Fruit fly (Drosophila melanogaster) whole organism, wandering third instar larva: ENCODE measurements around the gene Spn28Da.
A peak's percentile ranks its signal among the peaks of the same experiment; 100 is the strongest.

Experiments used
- Abd-B ChIP-seq: fragments of >200 bp; optimal IDR thresholded peaks from 2 replicates; lab custom pipeline; 2017; ENCODE audit warnings: missing biosample characterization, missing genetic modification characterization
- CG32264 ChIP-seq: fragments of 200-800 bp; sonication (Bioruptor generic); optimal IDR thresholded peaks from 2 replicates; lab custom pipeline; 2016; ENCODE audit warnings: missing biosample characterization, missing genetic modification characterization
- CG9705 ChIP-seq: fragments of 200-800 bp; sonication (Bioruptor generic); optimal IDR thresholded peaks from 2 replicates; lab custom pipeline; 2018; ENCODE audit warnings: missing biosample characterization, mild to moderate bottlenecking, missing genetic modification characterization
- CrebA ChIP-seq: fragments of 200-800 bp; sonication (Bioruptor generic); optimal IDR thresholded peaks from 2 replicates; lab custom pipeline; 2016; ENCODE audit warnings: missing biosample characterization, mild to moderate bottlenecking, missing genetic modification characterization, borderline replicate concordance
- Dfd ChIP-seq: fragments of >200 bp; optimal IDR thresholded peaks from 2 replicates; lab custom pipeline; 2017; ENCODE audit warnings: missing biosample characterization, missing genetic modification characterization
- Dif ChIP-seq: fragments of 200-275, 200-300 bp; sonication (Bioruptor generic); optimal IDR thresholded peaks from 2 replicates; lab custom pipeline; 2018; ENCODE audit warnings: missing biosample characterization, missing genetic modification characterization; ENCODE audit not compliant: partially characterized antibody
- GATAd ChIP-seq: sonication (Bioruptor generic); optimal IDR thresholded peaks from 2 replicates; lab custom pipeline; 2016; ENCODE audit warnings: missing biosample characterization, missing genetic modification characterization
- HLH106 ChIP-seq: fragments of 200-800 bp; optimal IDR thresholded peaks from 3 replicates; lab custom pipeline; 2019; ENCODE audit warnings: missing biosample characterization, mild to moderate bottlenecking, missing genetic modification characterization, moderate library complexity
- Hnf4 ChIP-seq: fragments of 200-800 bp; sonication (Bioruptor generic); optimal IDR thresholded peaks from 2 replicates; lab custom pipeline; 2016; ENCODE audit warnings: missing biosample characterization, mild to moderate bottlenecking, missing genetic modification characterization
- Hr78 ChIP-seq: fragments of >200 bp; optimal IDR thresholded peaks from 2 replicates; lab custom pipeline; 2017; ENCODE audit warnings: missing biosample characterization, missing genetic modification characterization
- Hr83 ChIP-seq: fragments of 200-300 bp; sonication (Bioruptor generic); optimal IDR thresholded peaks from 2 replicates; lab custom pipeline; 2016; ENCODE audit warnings: missing biosample characterization, mild to moderate bottlenecking, missing genetic modification characterization, moderate library complexity; ENCODE audit not compliant: poor library complexity, severe bottlenecking
- Jra ChIP-seq: sonication (Bioruptor generic); optimal IDR thresholded peaks from 2 replicates; lab custom pipeline; 2016; ENCODE audit warnings: missing biosample characterization, missing genetic modification characterization
- Mio ChIP-seq: sonication (Bioruptor generic); optimal IDR thresholded peaks from 2 replicates; lab custom pipeline; 2016; ENCODE audit warnings: missing biosample characterization, missing genetic modification characterization
- Myc ChIP-seq: fragments of >200 bp; optimal IDR thresholded peaks from 2 replicates; lab custom pipeline; 2017
- N ChIP-seq: fragments of >200 bp; optimal IDR thresholded peaks from 2 replicates; lab custom pipeline; 2018; ENCODE audit warnings: missing biosample characterization, missing external identifiers, missing genetic modification characterization
- OdsH ChIP-seq: fragments of 200-800 bp; sonication (Bioruptor generic); optimal IDR thresholded peaks from 2 replicates; lab custom pipeline; 2016; ENCODE audit warnings: missing biosample characterization, mild to moderate bottlenecking, missing genetic modification characterization
- Rel ChIP-seq, 2 experiments: fragments of 200-800 bp; sonication (Bioruptor generic) in 1 of 2; optimal IDR thresholded peaks; 2 replicates in 1 of 2; 3 replicates in 1 of 2; lab custom pipeline; 2016 to 2019; ENCODE audit warnings: mild to moderate bottlenecking in 2 of 2, missing biosample characterization in 2 of 2, missing genetic modification characterization in 2 of 2, moderate library complexity in 1 of 2
- Sp1 ChIP-seq: fragments of 200-800 bp; sonication (Bioruptor generic); optimal IDR thresholded peaks from 3 replicates; lab custom pipeline; 2019; ENCODE audit warnings: missing biosample characterization, mild to moderate bottlenecking, missing genetic modification characterization, moderate library complexity
- Vsx2 ChIP-seq: fragments of 200-300, 225-300 bp; sonication (Bioruptor generic); optimal IDR thresholded peaks from 2 replicates; lab custom pipeline; 2018; ENCODE audit warnings: missing biosample characterization, missing genetic modification characterization; ENCODE audit not compliant: partially characterized antibody
- br ChIP-seq: fragments of 200-800 bp; sonication (Bioruptor generic); optimal IDR thresholded peaks from 2 replicates; lab custom pipeline; 2016; ENCODE audit warnings: missing biosample characterization, missing genetic modification characterization
- brk ChIP-seq: fragments of 200-800 bp; sonication (Bioruptor generic); optimal IDR thresholded peaks from 2 replicates; lab custom pipeline; 2016; ENCODE audit warnings: missing biosample characterization, mild to moderate bottlenecking, missing genetic modification characterization
- dl ChIP-seq, 2 experiments: fragments of 175-275, 200-275 bp in 1 of 2; fragments of 200-275 bp in 1 of 2; sonication (Bioruptor generic); optimal IDR thresholded peaks; lab custom pipeline; 2018; ENCODE audit warnings: mild to moderate bottlenecking in 2 of 2, missing biosample characterization in 2 of 2, missing genetic modification characterization in 2 of 2, moderate library complexity in 2 of 2; ENCODE audit not compliant: partially characterized antibody in 2 of 2, insufficient read depth in 1 of 2
- dmrt93B ChIP-seq: fragments of 200-800 bp; sonication (Bioruptor generic); optimal IDR thresholded peaks from 2 replicates; lab custom pipeline; 2018; ENCODE audit warnings: missing biosample characterization, mild to moderate bottlenecking, missing genetic modification characterization
- dsf ChIP-seq: sonication (Bioruptor generic); optimal IDR thresholded peaks from 2 replicates; lab custom pipeline; 2016; ENCODE audit warnings: missing biosample characterization, missing genetic modification characterization, borderline replicate concordance
- ey ChIP-seq: fragments of 200-800 bp; sonication (Bioruptor generic); optimal IDR thresholded peaks from 2 replicates; lab custom pipeline; 2016; ENCODE audit warnings: missing biosample characterization, missing genetic modification characterization
- foxo ChIP-seq, 2 experiments: fragments of 200-800 bp; sonication (Bioruptor generic); optimal IDR thresholded peaks; 2 replicates in 1 of 2; 3 replicates in 1 of 2; lab custom pipeline; 2016 to 2017; ENCODE audit warnings: missing biosample characterization in 2 of 2, missing genetic modification characterization in 2 of 2
- fru ChIP-seq: fragments of 200-800 bp; sonication (Bioruptor generic); optimal IDR thresholded peaks from 3 replicates; lab custom pipeline; 2016; ENCODE audit warnings: missing biosample characterization, mild to moderate bottlenecking, missing genetic modification characterization
- h ChIP-seq: fragments of 200-800 bp; sonication (Bioruptor generic); optimal IDR thresholded peaks from 3 replicates; lab custom pipeline; 2016; ENCODE audit warnings: missing biosample characterization, mild to moderate bottlenecking, missing genetic modification characterization
- jim ChIP-seq: fragments of 175-275, 200-325 bp; sonication (Bioruptor generic); optimal IDR thresholded peaks from 2 replicates; lab custom pipeline; 2016; ENCODE audit warnings: missing biosample characterization, mild to moderate bottlenecking, missing genetic modification characterization
- lola ChIP-seq: fragments of >200 bp; optimal IDR thresholded peaks from 2 replicates; lab custom pipeline; 2017; ENCODE audit warnings: missing biosample characterization, missing genetic modification characterization
- pan ChIP-seq: fragments of >200 bp; optimal IDR thresholded peaks from 2 replicates; lab custom pipeline; 2017
- psq ChIP-seq: fragments of 200-800 bp; sonication (Bioruptor generic); optimal IDR thresholded peaks from 3 replicates; lab custom pipeline; 2017; ENCODE audit warnings: missing biosample characterization, mild to moderate bottlenecking, missing genetic modification characterization, moderate library complexity
- rgr ChIP-seq: fragments of 200-800 bp; sonication (Bioruptor generic); optimal IDR thresholded peaks from 3 replicates; lab custom pipeline; 2016; ENCODE audit warnings: missing biosample characterization, mild to moderate bottlenecking, missing genetic modification characterization
- sage ChIP-seq: fragments of 200-800 bp; sonication (Bioruptor generic); optimal IDR thresholded peaks from 2 replicates; lab custom pipeline; 2016; ENCODE audit warnings: missing biosample characterization, mild to moderate bottlenecking, missing genetic modification characterization
- sv ChIP-seq: fragments of 200-800 bp; sonication (Bioruptor generic); optimal IDR thresholded peaks from 3 replicates; lab custom pipeline; 2016; ENCODE audit warnings: missing biosample characterization, missing genetic modification characterization
- tai ChIP-seq: sonication (Bioruptor generic); optimal IDR thresholded peaks from 2 replicates; lab custom pipeline; 2016; ENCODE audit warnings: missing biosample characterization, missing genetic modification characterization
- usp ChIP-seq: fragments of >200 bp; optimal IDR thresholded peaks from 2 replicates; lab custom pipeline; 2017; ENCODE audit warnings: missing biosample characterization, missing genetic modification characterization
- woc ChIP-seq: sonication (Bioruptor generic); optimal IDR thresholded peaks from 2 replicates; lab custom pipeline; 2016; ENCODE audit warnings: missing biosample characterization, mild to moderate bottlenecking, missing genetic modification characterization

The Spn28Da gene

dm6 chr2L:7901833-7902232 lies 12.9 kb upstream of the Spn28Da start:
- TF ChIP-seq pan (lab: Kevin White, UChicago) (no peak), GATAd (GFP tag; lab: Kevin White, UChicago) (no peak), fru (GFP tag; lab: Kevin White, UChicago) (no peak), Jra (GFP tag; lab: Kevin White, UChicago) (no peak), jim (no peak), Dif (GFP tag; lab: Kevin White, UChicago) (no peak), Hr78 (GFP tag; lab: Kevin White, UChicago) (no peak), dl (GFP tag; optimal IDR thresholded peaks at IDR 0.05; lab: Kevin White, UChicago; ENCODE audit: insufficient read depth in 1 of 2, partially characterized antibody in 2 of 2) (no peak), sv (GFP tag; lab: Kevin White, UChicago) (no peak), br (no peak), woc (no peak), OdsH (GFP tag; lab: Kevin White, UChicago) (no peak), HLH106 (tag; lab: Kevin White, UChicago) (no peak), Dfd (no peak), sage (GFP tag; lab: Kevin White, UChicago) (no peak), Abd-B (GFP tag; lab: Kevin White, UChicago) (no peak), ey (GFP tag; lab: Kevin White, UChicago) (no peak), rgr (GFP tag; lab: Kevin White, UChicago) (no peak), CrebA (GFP tag; lab: Kevin White, UChicago) (no peak), foxo (GFP tag; optimal IDR thresholded peaks at IDR 0.05; lab: Kevin White, UChicago) (no peak)

- TF ChIP-seq psq (GFP tag; lab: Kevin White, UChicago): peak; percentile 62
- TF ChIP-seq OdsH (GFP tag; lab: Kevin White, UChicago): peak; percentile 63
- peak; percentile 62 for TF ChIP-seq ey (GFP tag; lab: Kevin White, UChicago)
- TF ChIP-seq CG32264 (GFP tag; lab: Kevin White, UChicago): peak; percentile 58
- TF ChIP-seq sv (GFP tag; lab: Kevin White, UChicago): no peak
- no peak for TF ChIP-seq CrebA (GFP tag; lab: Kevin White, UChicago)
- no peak for TF ChIP-seq Dfd
- no peak for TF ChIP-seq Hr78 (GFP tag; lab: Kevin White, UChicago)
- TF ChIP-seq Vsx2: no peak
- TF ChIP-seq N: no peak
- peak; percentile 37 for TF ChIP-seq woc
- no peak for TF ChIP-seq Dif (GFP tag; lab: Kevin White, UChicago)
- peak; percentile 33 for TF ChIP-seq sage (GFP tag; lab: Kevin White, UChicago)
- TF ChIP-seq h (GFP tag; lab: Kevin White, UChicago): peak; percentile 82
- no peak for TF ChIP-seq tai (GFP tag; lab: Kevin White, UChicago)
- peak; percentile 65 for TF ChIP-seq Hnf4 (GFP tag; lab: Kevin White, UChicago)
- no peak for TF ChIP-seq Mio (GFP tag; lab: Kevin White, UChicago)
- TF ChIP-seq brk (GFP tag; lab: Kevin White, UChicago): peak; percentile 7
- TF ChIP-seq fru (GFP tag; lab: Kevin White, UChicago): peak; percentile 81
- peak; percentile 73 for TF ChIP-seq br
- TF ChIP-seq rgr (GFP tag; lab: Kevin White, UChicago): peak; percentile 60
- peak; percentile 79 for TF ChIP-seq Sp1 (GFP tag; lab: Kevin White, UChicago)
- no peak for TF ChIP-seq Hr83 (GFP tag; lab: Kevin White, UChicago)
- TF ChIP-seq dmrt93B (GFP tag; lab: Kevin White, UChicago): peak; percentile 47
- TF ChIP-seq HLH106 (tag; lab: Kevin White, UChicago): peak; percentile 81
- TF ChIP-seq Myc (lab: Kevin White, UChicago): no peak
- TF ChIP-seq dl (GFP tag; optimal IDR thresholded peaks at IDR 0.05; lab: Kevin White, UChicago; ENCODE audit: insufficient read depth in 1 of 2, partially characterized antibody in 2 of 2): no peak
- TF ChIP-seq jim: no peak
- TF ChIP-seq Jra (GFP tag; lab: Kevin White, UChicago): no peak
- no peak for TF ChIP-seq lola (GFP tag; lab: Kevin White, UChicago)
- no peak for TF ChIP-seq dsf (GFP tag; lab: Kevin White, UChicago)
- peak; percentile 23 for TF ChIP-seq CG9705 (GFP tag; lab: Kevin White, UChicago)
- no peak for TF ChIP-seq GATAd (GFP tag; lab: Kevin White, UChicago)
- TF ChIP-seq foxo (GFP tag; optimal IDR thresholded peaks at IDR 0.05; lab: Kevin White, UChicago): peak; percentile 34 to 66
- no peak for TF ChIP-seq Abd-B (GFP tag; lab: Kevin White, UChicago)
- TF ChIP-seq usp: no peak
- no peak for TF ChIP-seq Rel (GFP tag; optimal IDR thresholded peaks at IDR 0.05; lab: Kevin White, UChicago)
- TF ChIP-seq Rel (tag; optimal IDR thresholded peaks at IDR 0.05; lab: Kevin White, UChicago): peak; percentile 7
- no peak for TF ChIP-seq pan (lab: Kevin White, UChicago)
- TF ChIP-seq, all 38 proteins: peak for 18
These were observed 11.0 kb upstream of the Spn28Da start for dm6 chr2L:7899949-7900348.
